Worm (Caenorhabditis elegans) whole organism, L4 larva: Measurements from ENCODE around the gene sma-5.

Experiments used
- D1046.2 ChIP-seq: fragments of 200-800 bp; sonication (Bioruptor generic); IDR thresholded peaks from 2 replicates; pipeline ENCODE4 v1.3.6; 2022; ENCODE audit warnings: missing genetic modification characterization, missing compliant biosample characterization
- F26F4.8 ChIP-seq: fragments of 200-800 bp; sonication (Bioruptor generic); conservative IDR thresholded peaks from 2 replicates; pipeline ENCODE4 v1.3.6; 2022; ENCODE audit warnings: missing genetic modification characterization, missing compliant biosample characterization
- T20F7.1 ChIP-seq: fragments of 200-800 bp; sonication (Bioruptor generic); optimal IDR thresholded peaks from 2 replicates; lab custom pipeline; 2018; ENCODE audit warnings: mild to moderate bottlenecking, missing genetic modification characterization, missing compliant biosample characterization
- Y48G9A.11 ChIP-seq: fragments of 200-800 bp; sonication (Bioruptor generic); IDR thresholded peaks from 2 replicates; pipeline ENCODE4 v1.3.6; 2022; ENCODE audit warnings: missing genetic modification reagents, missing genetic modification characterization, missing compliant biosample characterization
- Y5F2A.4 ChIP-seq: fragments of 200-800 bp; sonication (Bioruptor generic); optimal IDR thresholded peaks from 2 replicates; lab custom pipeline; 2018; ENCODE audit warnings: mild to moderate bottlenecking, missing genetic modification characterization, missing compliant biosample characterization
- ZK337.2 ChIP-seq: fragments of 200-800 bp; sonication (Bioruptor generic); IDR thresholded peaks from 2 replicates; pipeline ENCODE4 v1.3.6; 2022; ENCODE audit warnings: missing genetic modification reagents, missing genetic modification characterization, missing compliant biosample characterization
- ZK546.5 ChIP-seq, 2 experiments: sonication (generic microtip); optimal IDR thresholded peaks; 2 replicates each; lab custom pipeline; 2017; ENCODE audit warnings: missing biosample characterization in 2 of 2, missing genetic modification characterization in 2 of 2
- aha-1 ChIP-seq: fragments of 150-350 bp; peaks from one replicate; lab custom pipeline; 2014; ENCODE audit warnings: missing biosample characterization, missing genetic modification characterization
- aly-2 ChIP-seq: sonication (generic microtip); optimal IDR thresholded peaks from 2 replicates; lab custom pipeline; 2018; ENCODE audit warnings: missing biosample characterization, missing genetic modification characterization
- ama-1 ChIP-seq: fragments of 150-350 bp; optimal IDR thresholded peaks from 2 replicates; lab custom pipeline; 2014; ENCODE audit warnings: inconsistent platforms, mixed read lengths
- attf-4 ChIP-seq: sonication (generic microtip); optimal IDR thresholded peaks from 3 replicates; lab custom pipeline; 2017; ENCODE audit warnings: missing biosample characterization, missing genetic modification characterization
- ceh-28 ChIP-seq: fragments of 150-350 bp; optimal IDR thresholded peaks from 2 replicates; lab custom pipeline; 2014; ENCODE audit warnings: missing biosample characterization, missing genetic modification reagents, missing genetic modification characterization
- ceh-32 ChIP-seq: sonication (generic microtip); optimal IDR thresholded peaks from 2 replicates; lab custom pipeline; 2016; ENCODE audit warnings: mild to moderate bottlenecking, missing genetic modification characterization, missing compliant biosample characterization; ENCODE audit not compliant: poor library complexity
- ceh-82 ChIP-seq: sonication (generic microtip); optimal IDR thresholded peaks from 2 replicates; lab custom pipeline; 2017; ENCODE audit warnings: missing biosample characterization, missing genetic modification characterization
- cey-2 ChIP-seq: sonication (generic microtip); optimal IDR thresholded peaks from 3 replicates; lab custom pipeline; 2017; ENCODE audit warnings: missing genetic modification characterization, mild to moderate bottlenecking, missing compliant biosample characterization, antibody characterized with exemption, borderline replicate concordance; ENCODE audit not compliant: insufficient read depth
- daf-8 ChIP-seq: fragments of 200-800 bp; sonication (Bioruptor generic); IDR thresholded peaks from 2 replicates; pipeline ENCODE4 v1.3.6; 2022; ENCODE audit warnings: missing genetic modification characterization, missing compliant biosample characterization
- dmd-8 ChIP-seq: fragments of 200-800 bp; sonication (Bioruptor generic); IDR thresholded peaks from 2 replicates; pipeline ENCODE4 v1.3.6; 2022; ENCODE audit warnings: missing genetic modification characterization, missing compliant biosample characterization
- dve-1 ChIP-seq: sonication (generic microtip); optimal IDR thresholded peaks from 2 replicates; lab custom pipeline; 2017; ENCODE audit warnings: antibody characterized with exemption, mild to moderate bottlenecking, missing genetic modification characterization, missing compliant biosample characterization; ENCODE audit not compliant: insufficient read depth
- egl-27 ChIP-seq: sonication (generic microtip); optimal IDR thresholded peaks from 3 replicates; lab custom pipeline; 2017; ENCODE audit warnings: missing biosample characterization, missing genetic modification reagents, missing genetic modification characterization
- fkh-10 ChIP-seq: fragments of 150-350 bp; optimal IDR thresholded peaks from 2 replicates; lab custom pipeline; 2014; ENCODE audit warnings: missing biosample characterization, missing genetic modification reagents, missing genetic modification characterization
- gei-8 ChIP-seq: fragments of 200-800 bp; sonication (Bioruptor generic); optimal IDR thresholded peaks from 2 replicates; lab custom pipeline; 2018; ENCODE audit warnings: mild to moderate bottlenecking, missing genetic modification characterization, missing compliant biosample characterization
- hlh-11 ChIP-seq: fragments of 200-800 bp; sonication (Bioruptor generic); optimal IDR thresholded peaks from 2 replicates; lab custom pipeline; 2018; ENCODE audit warnings: mild to moderate bottlenecking, missing genetic modification characterization, missing compliant biosample characterization
- hmg-1.1 ChIP-seq: fragments of 200-800 bp; sonication (Bioruptor generic); IDR thresholded peaks from 2 replicates; pipeline ENCODE4 v1.3.6; 2022; ENCODE audit warnings: missing genetic modification reagents, missing genetic modification characterization, missing compliant biosample characterization
- lin-1 ChIP-seq: fragments of 200-800 bp; sonication (Bioruptor generic); IDR thresholded peaks from 2 replicates; pipeline ENCODE4 v1.3.6; 2022; ENCODE audit warnings: missing genetic modification reagents, missing genetic modification characterization, missing compliant biosample characterization
- lin-39 ChIP-seq: fragments of 150-350 bp; optimal IDR thresholded peaks from 2 replicates; lab custom pipeline; 2014; ENCODE audit warnings: missing biosample characterization, missing genetic modification reagents, missing genetic modification characterization
- lir-3 ChIP-seq: sonication (generic microtip); optimal IDR thresholded peaks from 2 replicates; lab custom pipeline; 2016; ENCODE audit warnings: mild to moderate bottlenecking, missing genetic modification characterization, missing compliant biosample characterization
- lsy-2 ChIP-seq, 2 experiments: fragments of 150-350 bp in 1 of 2; sonication (generic microtip) in 1 of 2; optimal IDR thresholded peaks; 2 replicates each; lab custom pipeline; 2014 to 2017; ENCODE audit warnings: missing biosample characterization in 2 of 2, missing genetic modification characterization in 2 of 2
- madf-9 ChIP-seq: fragments of 200-800 bp; sonication (Bioruptor generic); conservative IDR thresholded peaks from 2 replicates; pipeline ENCODE4 v1.3.6; 2022; ENCODE audit warnings: missing genetic modification reagents, missing genetic modification characterization, missing compliant biosample characterization
- mdl-1 ChIP-seq, 2 experiments: fragments of 150-350 bp in 1 of 2; sonication (generic microtip) in 1 of 2; optimal IDR thresholded peaks; 2 replicates each; lab custom pipeline; 2014 to 2017; ENCODE audit warnings: missing biosample characterization in 2 of 2, missing genetic modification characterization in 2 of 2
- nhr-102 ChIP-seq: sonication (generic microtip); optimal IDR thresholded peaks from 2 replicates; lab custom pipeline; 2016; ENCODE audit warnings: mild to moderate bottlenecking, missing genetic modification characterization, moderate library complexity, missing compliant biosample characterization
- nhr-111 ChIP-seq: fragments of 200-800 bp; sonication (Bioruptor generic); optimal IDR thresholded peaks from 2 replicates; lab custom pipeline; 2018; ENCODE audit warnings: mild to moderate bottlenecking, missing genetic modification characterization, missing compliant biosample characterization
- nhr-237 ChIP-seq: sonication (generic microtip); optimal IDR thresholded peaks from 2 replicates; lab custom pipeline; 2017; ENCODE audit warnings: missing biosample characterization, missing genetic modification characterization
- nhr-28 ChIP-seq: fragments of 150-350 bp; optimal IDR thresholded peaks from 2 replicates; lab custom pipeline; 2014; ENCODE audit warnings: missing biosample characterization, missing genetic modification characterization
- nhr-42 ChIP-seq: fragments of 200-800 bp; sonication (Bioruptor generic); IDR thresholded peaks from 2 replicates; pipeline ENCODE4 v1.3.6; 2022; ENCODE audit warnings: missing genetic modification characterization, missing compliant biosample characterization
- pqm-1 ChIP-seq: sonication (generic microtip); optimal IDR thresholded peaks from 2 replicates; lab custom pipeline; 2017; ENCODE audit warnings: missing biosample characterization, missing genetic modification characterization
- saeg-2 ChIP-seq: fragments of 200-800 bp; sonication (Bioruptor generic); IDR thresholded peaks from 2 replicates; pipeline ENCODE4 v1.3.6; 2022; ENCODE audit warnings: missing genetic modification reagents, missing genetic modification characterization, missing compliant biosample characterization
- set-16 ChIP-seq: fragments of 200-800 bp; sonication (Bioruptor generic); IDR thresholded peaks from 2 replicates; pipeline ENCODE4 v1.3.6; 2022; ENCODE audit warnings: missing genetic modification reagents, missing genetic modification characterization, missing compliant biosample characterization
- spr-1 ChIP-seq: sonication (generic microtip); optimal IDR thresholded peaks from 2 replicates; lab custom pipeline; 2016; ENCODE audit warnings: mild to moderate bottlenecking, missing genetic modification characterization, missing compliant biosample characterization
- tag-97 ChIP-seq: fragments of 200-800 bp; sonication (Bioruptor generic); IDR thresholded peaks from 2 replicates; pipeline ENCODE4 v1.3.6; 2022; ENCODE audit warnings: missing genetic modification characterization, missing compliant biosample characterization
- unc-39 ChIP-seq: sonication (generic microtip); optimal IDR thresholded peaks from 2 replicates; lab custom pipeline; 2017; ENCODE audit warnings: missing biosample characterization, missing genetic modification characterization
- unc-62 ChIP-seq, 3 experiments: fragments of 150-350 bp in 1 of 3; sonication (generic microtip); optimal IDR thresholded peaks in 2 of 3; peaks in 1 of 3; 1 replicate in 1 of 3; 2 replicates in 2 of 3; lab custom pipeline; 2014 to 2017; ENCODE audit warnings: missing biosample characterization in 3 of 3, missing genetic modification characterization in 3 of 3, missing genetic modification reagents in 3 of 3, missing genotype in 1 of 3
- zip-11 ChIP-seq: fragments of 200-800 bp; sonication (Bioruptor generic); IDR thresholded peaks from 2 replicates; pipeline ENCODE4 v1.3.6; 2022; ENCODE audit warnings: missing genetic modification characterization, missing compliant biosample characterization
- zip-2 ChIP-seq: fragments of 150-350 bp; optimal IDR thresholded peaks from 2 replicates; lab custom pipeline; 2014; ENCODE audit warnings: missing biosample characterization, missing genetic modification characterization
- ztf-11 ChIP-seq: fragments of 150-350 bp; optimal IDR thresholded peaks from 2 replicates; lab custom pipeline; 2014; ENCODE audit warnings: missing biosample characterization, missing genetic modification characterization

The sma-5 gene

DNA sequence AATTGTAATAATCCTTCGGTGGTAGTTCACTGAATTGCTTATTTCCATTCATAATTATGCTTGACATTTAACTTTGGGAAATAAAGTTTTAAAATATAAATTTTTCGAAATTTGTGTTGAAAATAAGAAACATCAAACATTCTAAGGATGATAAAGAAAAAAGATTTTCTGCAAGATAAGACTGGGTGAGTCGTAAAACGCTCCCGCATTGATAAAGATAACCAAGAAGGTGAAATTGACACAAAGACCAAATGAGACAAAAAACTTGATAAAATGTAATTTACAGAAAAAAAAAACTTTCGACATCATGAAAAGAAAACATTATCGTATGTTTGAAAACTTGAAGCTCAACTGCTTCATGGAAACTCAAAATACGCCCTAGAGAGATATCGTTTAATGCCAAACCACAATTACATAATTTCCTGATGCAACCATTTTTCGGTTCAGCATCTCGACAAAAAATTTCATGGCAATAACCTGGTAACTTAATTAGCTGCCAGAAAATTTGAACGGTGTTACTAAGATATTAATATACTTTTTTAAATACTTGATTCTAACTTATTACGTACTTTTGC lies 37.2 kb downstream of the sma-5 start (continued):
- TF ChIP-seq lin-1 (GFP tag; lab: Robert Waterston, UW): peak; percentile 16
- TF ChIP-seq cey-2 (tag; lab: Kevin White, UChicago): no peak
- TF ChIP-seq unc-39 (tag; lab: Kevin White, UChicago): no peak
- TF ChIP-seq D1046.2 (GFP tag; lab: Robert Waterston, UW): no peak
- TF ChIP-seq madf-9 (GFP tag; lab: Robert Waterston, UW): no peak
- TF ChIP-seq ztf-11: no peak
- no peak for TF ChIP-seq nhr-111
- TF ChIP-seq mdl-1 (tag; optimal IDR thresholded peaks at IDR 0.05; lab: Kevin White, UChicago): no peak
- no peak for TF ChIP-seq ceh-82 (tag; lab: Kevin White, UChicago)
- TF ChIP-seq dve-1: peak; percentile 81
- TF ChIP-seq hmg-1.1 (GFP tag; lab: Robert Waterston, UW): no peak
- 0 out of 2 replicates have a peak, but pooled peaks have one; percentile 43 for TF ChIP-seq Y48G9A.11 (GFP tag; lab: Robert Waterston, UW)
- peak in 1 of 2 experiments; percentile 20 for TF ChIP-seq lsy-2 (tag; optimal IDR thresholded peaks at IDR 0.05; lab: Kevin White, UChicago)
- TF ChIP-seq lir-3 (tag; lab: Kevin White, UChicago): no peak
- no peak for TF ChIP-seq aly-2 (tag; lab: Kevin White, UChicago)
- TF ChIP-seq daf-8 (GFP tag; lab: Robert Waterston, UW): no peak
- peak in 1 of 2 experiments; percentile 70 for TF ChIP-seq unc-62 (GFP tag; optimal IDR thresholded peaks at IDR 0.05 in 1 of 2; lab: Kevin White, UChicago)
- no peak for TF ChIP-seq unc-62 (tag; optimal IDR thresholded peaks at IDR 0.05; lab: Kevin White, UChicago)
- TF ChIP-seq spr-1: no peak
- TF ChIP-seq ceh-28 (tag; lab: Kevin White, UChicago): no peak
- peak; percentile 15 for TF ChIP-seq ama-1 (lab: Kevin White, UChicago)
- no peak for TF ChIP-seq ZK337.2
- no peak for TF ChIP-seq egl-27 (tag; lab: Kevin White, UChicago)
- peak; percentile 26 for TF ChIP-seq nhr-102
- TF ChIP-seq ceh-32 (tag; lab: Kevin White, UChicago): no peak
- TF ChIP-seq tag-97: no peak
- no peak for TF ChIP-seq T20F7.1
- peak; percentile 78 for TF ChIP-seq pqm-1 (tag; lab: Kevin White, UChicago)
- TF ChIP-seq nhr-28: peak; percentile 81
- TF ChIP-seq gei-8 (GFP tag; lab: Kevin White, UChicago): no peak
- TF ChIP-seq saeg-2 (GFP tag; lab: Robert Waterston, UW): 0 out of 2 replicates have a peak, but pooled peaks have one; percentile 19
- peak; percentile 31; the same call in 1 of the 2 replicates for TF ChIP-seq nhr-42
- TF ChIP-seq lin-39: no peak
- no peak for TF ChIP-seq ZK546.5 (tag; optimal IDR thresholded peaks at IDR 0.05; lab: Kevin White, UChicago)
- TF ChIP-seq dmd-8: no peak
- no peak for TF ChIP-seq nhr-237 (tag; lab: Kevin White, UChicago)
- no peak for TF ChIP-seq zip-2 (tag; lab: Kevin White, UChicago)
- TF ChIP-seq Y5F2A.4: no peak
- TF ChIP-seq zip-11: no peak
- no peak for TF ChIP-seq F26F4.8
- peak; percentile 56 for TF ChIP-seq hlh-11 (tag; lab: Kevin White, UChicago)

DNA sequence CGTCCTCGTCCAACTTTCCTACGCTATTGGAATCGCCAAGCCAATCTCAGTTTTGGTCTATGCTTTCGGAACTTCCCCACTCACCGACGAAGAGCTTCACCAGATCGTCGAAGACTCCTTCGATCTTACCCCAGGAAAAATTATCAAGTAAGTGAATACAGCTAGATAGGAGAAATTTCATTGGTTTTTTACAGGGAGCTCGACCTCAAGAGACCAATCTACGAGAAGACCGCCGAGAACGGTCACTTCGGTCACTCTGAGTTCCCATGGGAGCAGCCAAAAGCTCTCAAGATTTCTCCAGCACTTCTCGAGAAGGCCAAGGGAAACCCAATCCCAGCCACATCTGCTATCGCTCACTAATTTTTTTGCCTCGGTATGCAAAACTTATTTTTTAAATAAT lies 38.3 kb downstream of the sma-5 start:
- TF ChIP-seq aha-1 (tag; lab: Kevin White, UChicago) (peak; percentile 96), ama-1 (lab: Kevin White, UChicago) (peak; percentile 57), set-16 (GFP tag; lab: Robert Waterston, UW) (no peak), fkh-10 (GFP tag; lab: Kevin White, UChicago) (no peak), attf-4 (tag; lab: Kevin White, UChicago) (no peak), zip-11 (no peak)
